Worm (Caenorhabditis elegans) whole organism, young adult: ENCODE measurements around the gene T13C5.6.

Source experiments
- F10E7.11 ChIP-seq: sonication (generic microtip); optimal IDR thresholded peaks from 2 replicates; lab custom pipeline; 2017; ENCODE audit warnings: mild to moderate bottlenecking, missing genetic modification characterization, moderate library complexity, missing compliant biosample characterization
- K11D2.4 ChIP-seq: fragments of 200-800 bp; sonication (Bioruptor generic); IDR thresholded peaks from 2 replicates; pipeline ENCODE4 v1.3.6; 2022; ENCODE audit warnings: missing genetic modification reagents, missing genetic modification characterization, missing compliant biosample characterization
- ccch-3 ChIP-seq: fragments of 200-800 bp; sonication (Bioruptor generic); optimal IDR thresholded peaks from 2 replicates; lab custom pipeline; 2018; ENCODE audit warnings: mild to moderate bottlenecking, missing genetic modification characterization, missing compliant biosample characterization
- ceh-27 ChIP-seq: fragments of 200-800 bp; sonication (Bioruptor generic); optimal IDR thresholded peaks from 2 replicates; lab custom pipeline; 2018; ENCODE audit warnings: mild to moderate bottlenecking, missing genetic modification characterization, moderate library complexity, missing compliant biosample characterization
- ceh-91 ChIP-seq: fragments of 200-800 bp; sonication (Bioruptor generic); IDR thresholded peaks from 2 replicates; pipeline ENCODE4 v1.3.6; 2022; ENCODE audit warnings: missing genetic modification reagents, missing genetic modification characterization, missing compliant biosample characterization
- lin-40 ChIP-seq: sonication (generic microtip); optimal IDR thresholded peaks from 2 replicates; lab custom pipeline; 2016; ENCODE audit warnings: missing genetic modification characterization, mild to moderate bottlenecking, missing compliant biosample characterization, missing genotype, missing genetic modification reagents
- madf-3 ChIP-seq: fragments of 200-800 bp; sonication (Bioruptor generic); IDR thresholded peaks from 2 replicates; pipeline ENCODE4 v1.3.6; 2022; ENCODE audit warnings: missing genetic modification reagents, missing genetic modification characterization, missing compliant biosample characterization
- mcd-1 ChIP-seq: fragments of 200-800 bp; sonication (Bioruptor generic); IDR thresholded peaks from 2 replicates; pipeline ENCODE4 v1.3.6; 2022; ENCODE audit warnings: missing genetic modification reagents, missing genetic modification characterization, missing compliant biosample characterization
- mes-4 ChIP-seq: sonication (generic microtip); optimal IDR thresholded peaks from 2 replicates; lab custom pipeline; 2016; ENCODE audit warnings: missing genotype, missing genetic modification characterization, missing compliant biosample characterization
- nhr-120 ChIP-seq: fragments of 200-800 bp; sonication (Bioruptor generic); IDR thresholded peaks from 2 replicates; pipeline ENCODE4 v1.3.6; 2022; ENCODE audit warnings: missing genetic modification characterization, missing compliant biosample characterization
- nhr-179 ChIP-seq: sonication (generic microtip); optimal IDR thresholded peaks from 2 replicates; lab custom pipeline; 2016; ENCODE audit warnings: mild to moderate bottlenecking, missing genetic modification characterization, missing compliant biosample characterization

DNA sequence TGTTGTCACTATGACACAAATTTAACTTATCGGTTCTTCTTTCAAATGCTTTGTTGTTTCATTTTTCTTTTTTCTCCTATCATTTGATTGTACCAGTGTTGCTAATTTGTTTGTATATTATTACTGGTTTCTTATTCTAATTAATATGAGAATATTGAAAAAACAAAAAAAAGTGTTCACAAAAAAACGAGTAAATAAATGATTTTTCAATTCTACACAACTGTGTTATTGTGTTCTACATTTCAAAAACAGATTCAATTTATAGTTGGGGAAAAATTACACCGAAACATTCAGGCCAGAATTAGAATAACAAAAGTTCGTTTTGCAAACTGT is 46.0 kb upstream of the T13C5.6 start:
- TF ChIP-seq nhr-179 (tag; lab: Kevin White, UChicago) (no peak), madf-3 (GFP tag; lab: Robert Waterston, UW) (no peak), ceh-27 (no peak), nhr-120 (GFP tag; lab: Robert Waterston, UW) (no peak), mes-4 (tag; lab: Kevin White, UChicago) (no peak), mcd-1 (GFP tag; lab: Robert Waterston, UW) (no peak), ceh-91 (GFP tag; lab: Robert Waterston, UW) (no peak), K11D2.4 (GFP tag; lab: Robert Waterston, UW) (no peak), lin-40 (tag; lab: Kevin White, UChicago) (no peak), F10E7.11 (tag; lab: Kevin White, UChicago) (no peak), ccch-3 (no peak)
